Fruit fly (Drosophila melanogaster): Measurements from ENCODE around the gene mTerf5.

DNA sequence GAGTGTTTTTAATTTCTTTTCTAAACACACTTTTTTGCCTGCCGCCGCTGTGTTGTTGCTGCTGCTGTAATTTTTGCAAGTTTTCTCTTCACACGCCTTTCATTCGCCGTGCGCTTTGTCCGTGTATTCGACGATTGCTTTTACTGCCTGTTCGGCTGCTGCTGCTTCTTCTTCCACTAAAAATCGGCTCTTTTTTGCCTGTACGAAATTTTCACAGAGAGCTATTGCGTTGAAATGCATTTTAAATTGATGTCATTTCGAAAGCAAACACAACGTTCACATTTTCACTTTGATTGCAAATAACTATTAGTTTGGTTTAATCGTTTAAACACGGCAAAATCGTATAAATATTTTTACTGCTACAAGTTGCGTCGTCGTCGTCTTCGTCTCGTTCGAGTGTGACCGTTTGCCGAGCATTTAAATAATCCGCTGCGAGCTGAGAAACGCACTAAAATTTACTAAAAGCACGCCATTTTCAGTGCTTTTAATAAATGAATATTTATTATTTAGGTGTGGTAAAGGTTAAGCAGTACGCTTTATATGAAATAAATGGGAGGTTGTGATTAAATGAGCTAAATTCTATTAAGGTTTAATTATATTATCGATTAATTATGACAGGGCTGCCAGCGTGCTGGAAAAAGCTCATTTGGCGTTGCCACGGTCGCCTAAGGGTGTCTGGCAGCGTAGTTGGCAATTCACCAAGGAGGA is 24.2 kb downstream of the mTerf5 start, which contains the start of the genes Ssdp and CG7985:
- no peak for TF ChIP-seq CG9139 (GFP tag; optimal IDR thresholded peaks at IDR 0.05)
- no peak for TF ChIP-seq dsx (GFP tag; optimal IDR thresholded peaks at IDR 0.05; ENCODE audit: poor library complexity, severe bottlenecking)
- TF ChIP-seq CG4318 (GFP tag; optimal IDR thresholded peaks at IDR 0.05), result no peak

Measured in whole organism, prepupa.